Worm (Caenorhabditis elegans): ENCODE results near the gene F08F8.10.

DNA sequence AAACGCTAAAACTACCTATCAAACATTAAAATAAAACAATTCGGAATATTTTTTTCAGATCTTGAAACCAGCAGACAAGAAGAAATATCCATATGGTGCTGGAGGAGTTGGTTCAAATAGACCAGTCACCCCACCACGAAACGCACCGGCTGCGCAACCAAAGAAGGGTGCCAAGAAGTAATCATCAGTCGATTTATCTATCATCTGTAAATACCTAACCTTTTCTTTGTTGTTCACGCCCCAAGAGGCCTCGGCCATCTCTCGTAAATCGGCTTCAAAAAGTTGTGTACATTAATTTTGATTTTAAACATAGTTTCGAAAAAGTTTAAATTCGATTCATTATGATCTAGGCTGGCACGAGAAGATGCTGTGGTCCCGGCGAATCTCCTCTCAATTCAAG is 19.2 kb downstream of the F08F8.10 start:
- TF ChIP-seq zip-4 (GFP tag; optimal IDR thresholded peaks at IDR 0.05) (no peak), nhr-237 (tag; optimal IDR thresholded peaks at IDR 0.05) (no peak), tbx-2 (tag; optimal IDR thresholded peaks at IDR 0.05) (no peak), lin-35 (GFP tag; optimal IDR thresholded peaks at IDR 0.05) (no peak), C16A3.4 (tag; optimal IDR thresholded peaks at IDR 0.05) (no peak), ztf-4 (tag; optimal IDR thresholded peaks at IDR 0.05) (no peak), zag-1 (tag; optimal IDR thresholded peaks at IDR 0.05) (no peak), lin-15B (tag; optimal IDR thresholded peaks at IDR 0.05) (no peak), ama-1 (optimal IDR thresholded peaks at IDR 0.05) (no peak)
